Worm (Caenorhabditis elegans) whole organism, early embryonic: ENCODE results near the gene cyn-10.

ENCODE experiments used
- B0310.2 ChIP-seq: sonication (generic microtip); optimal IDR thresholded peaks from 2 replicates; lab custom pipeline; 2016; ENCODE audit warnings: mild to moderate bottlenecking, missing genetic modification characterization, missing compliant biosample characterization
- F13C5.2 ChIP-seq: sonication (generic microtip); optimal IDR thresholded peaks from 2 replicates; lab custom pipeline; 2017; ENCODE audit warnings: mild to moderate bottlenecking, missing genetic modification characterization, inconsistent platforms, missing compliant biosample characterization
- aly-1 ChIP-seq: sonication (generic microtip); optimal IDR thresholded peaks from 2 replicates; lab custom pipeline; 2016; ENCODE audit warnings: missing genetic modification characterization, missing compliant biosample characterization
- ama-1 ChIP-seq: fragments of 150-350 bp; optimal IDR thresholded peaks from 2 replicates; lab custom pipeline; 2014
- ceh-13 ChIP-seq: fragments of 200-800 bp; sonication (Bioruptor generic); optimal IDR thresholded peaks from 2 replicates; lab custom pipeline; 2018; ENCODE audit warnings: mild to moderate bottlenecking, missing genetic modification characterization, missing compliant biosample characterization
- ceh-36 ChIP-seq: sonication (generic microtip); optimal IDR thresholded peaks from 2 replicates; lab custom pipeline; 2016; ENCODE audit warnings: missing genetic modification characterization, inconsistent platforms, missing compliant biosample characterization
- ets-7 ChIP-seq: sonication (generic microtip); optimal IDR thresholded peaks from 2 replicates; lab custom pipeline; 2016; ENCODE audit warnings: missing genotype, missing genetic modification characterization, missing compliant biosample characterization
- flt-1 ChIP-seq: fragments of 200-800 bp; sonication (Bioruptor generic); IDR thresholded peaks from 2 replicates; pipeline ENCODE4 v1.3.6; 2022; ENCODE audit warnings: missing genetic modification characterization, missing compliant biosample characterization
- hmbx-1 ChIP-seq: sonication (generic microtip); optimal IDR thresholded peaks from 2 replicates; lab custom pipeline; 2016; ENCODE audit warnings: mild to moderate bottlenecking, missing genetic modification characterization, missing compliant biosample characterization
- hmg-4 ChIP-seq: fragments of 200-800 bp; sonication (Bioruptor generic); optimal IDR thresholded peaks from 2 replicates; lab custom pipeline; 2018; ENCODE audit warnings: mild to moderate bottlenecking, missing genetic modification characterization, missing compliant biosample characterization
- hnd-1 ChIP-seq: sonication (generic microtip); optimal IDR thresholded peaks from 2 replicates; lab custom pipeline; 2016; ENCODE audit warnings: missing genetic modification characterization, missing compliant biosample characterization
- pes-1 ChIP-seq: fragments of 200-800 bp; sonication (Bioruptor generic); IDR thresholded peaks from 2 replicates; pipeline ENCODE4 v1.3.6; 2022; ENCODE audit warnings: missing genetic modification reagents, missing genetic modification characterization, missing compliant biosample characterization
- scrt-1 ChIP-seq: fragments of 200-800 bp; sonication (Bioruptor generic); IDR thresholded peaks from 2 replicates; pipeline ENCODE4 v1.3.6; 2022; ENCODE audit warnings: missing genetic modification characterization, missing compliant biosample characterization
- sea-1 ChIP-seq: fragments of 200-800 bp; sonication (Bioruptor generic); conservative IDR thresholded peaks from 2 replicates; pipeline ENCODE4 v1.3.6; 2022; ENCODE audit warnings: missing genetic modification characterization, missing compliant biosample characterization
- tbx-11 ChIP-seq: fragments of 200-800 bp; sonication (Bioruptor generic); IDR thresholded peaks from 2 replicates; pipeline ENCODE4 v1.3.6; 2022; ENCODE audit warnings: missing genetic modification characterization, missing compliant biosample characterization
- tbx-37 ChIP-seq: fragments of 200-800 bp; sonication (Bioruptor generic); conservative IDR thresholded peaks from 2 replicates; pipeline ENCODE4 v1.3.6; 2022; ENCODE audit warnings: missing genetic modification reagents, missing genetic modification characterization, missing compliant biosample characterization
- tra-4 ChIP-seq: sonication (generic microtip); optimal IDR thresholded peaks from 2 replicates; lab custom pipeline; 2017; ENCODE audit warnings: missing genetic modification characterization, missing compliant biosample characterization

Gene cyn-10

ce11 chrII:6927034-6927433 is 13.9 kb upstream of the cyn-10 start:
- no peak for TF ChIP-seq ceh-36 (tag; lab: Kevin White, UChicago)
- no peak for TF ChIP-seq ceh-13 (GFP tag; lab: Kevin White, UChicago)
- TF ChIP-seq ama-1 (lab: Kevin White, UChicago), result no peak
- no peak for TF ChIP-seq tbx-11 (GFP tag; lab: Robert Waterston, UW)
- no peak for TF ChIP-seq scrt-1 (GFP tag; lab: Robert Waterston, UW)
- TF ChIP-seq hmbx-1 (tag; lab: Kevin White, UChicago), result no peak
- no peak for TF ChIP-seq sea-1 (GFP tag; lab: Robert Waterston, UW)
- TF ChIP-seq hnd-1 (tag; lab: Kevin White, UChicago), result no peak
- no peak for TF ChIP-seq ets-7 (tag; lab: Kevin White, UChicago)
- no peak for TF ChIP-seq tbx-37
- no peak for TF ChIP-seq flt-1 (GFP tag; lab: Robert Waterston, UW)
- no peak for TF ChIP-seq hmg-4 (GFP tag; lab: Kevin White, UChicago)
- TF ChIP-seq tra-4, result no peak
- TF ChIP-seq F13C5.2 (tag; lab: Kevin White, UChicago), result no peak
- TF ChIP-seq pes-1 (GFP tag; lab: Robert Waterston, UW), result no peak
- TF ChIP-seq aly-1 (tag; lab: Kevin White, UChicago), result no peak
- no peak for TF ChIP-seq B0310.2 (tag; lab: Kevin White, UChicago)

ce11 chrII:6926488-6926887 is 13.3 kb upstream of the cyn-10 start:
- TF ChIP-seq flt-1 (GFP tag; lab: Robert Waterston, UW) (no peak), F13C5.2 (tag; lab: Kevin White, UChicago) (no peak), ama-1 (lab: Kevin White, UChicago) (no peak), hnd-1 (tag; lab: Kevin White, UChicago) (no peak), tbx-11 (GFP tag; lab: Robert Waterston, UW) (no peak), sea-1 (GFP tag; lab: Robert Waterston, UW) (no peak), aly-1 (tag; lab: Kevin White, UChicago) (no peak), tra-4 (no peak), B0310.2 (tag; lab: Kevin White, UChicago) (no peak)

- TF ChIP-seq B0310.2 (tag; lab: Kevin White, UChicago) (no peak), sea-1 (GFP tag; lab: Robert Waterston, UW) (no peak)
Measured at ce11 chrII:6926054-6926453, 12.9 kb upstream of the cyn-10 start.

- no peak for TF ChIP-seq flt-1 (GFP tag; lab: Robert Waterston, UW)
- TF ChIP-seq ceh-13 (GFP tag; lab: Kevin White, UChicago), result no peak
- no peak for TF ChIP-seq hnd-1 (tag; lab: Kevin White, UChicago)
- no peak for TF ChIP-seq scrt-1 (GFP tag; lab: Robert Waterston, UW)
- TF ChIP-seq B0310.2 (tag; lab: Kevin White, UChicago), result no peak
- no peak for TF ChIP-seq pes-1 (GFP tag; lab: Robert Waterston, UW)
- TF ChIP-seq tbx-11 (GFP tag; lab: Robert Waterston, UW), result no peak
- TF ChIP-seq aly-1 (tag; lab: Kevin White, UChicago), result no peak
- no peak for TF ChIP-seq ets-7 (tag; lab: Kevin White, UChicago)
Measured at ce11 chrII:6923792-6924191, 10.6 kb upstream of the cyn-10 start.

- TF ChIP-seq sea-1 (GFP tag; lab: Robert Waterston, UW) (no peak), hmg-4 (GFP tag; lab: Kevin White, UChicago) (no peak), pes-1 (GFP tag; lab: Robert Waterston, UW) (no peak), aly-1 (tag; lab: Kevin White, UChicago) (no peak), tbx-11 (GFP tag; lab: Robert Waterston, UW) (no peak), flt-1 (GFP tag; lab: Robert Waterston, UW) (no peak), hmbx-1 (tag; lab: Kevin White, UChicago) (no peak), F13C5.2 (tag; lab: Kevin White, UChicago) (no peak), ceh-13 (GFP tag; lab: Kevin White, UChicago) (no peak), tbx-37 (no peak), hnd-1 (tag; lab: Kevin White, UChicago) (no peak), scrt-1 (GFP tag; lab: Robert Waterston, UW) (no peak), tra-4 (no peak), B0310.2 (tag; lab: Kevin White, UChicago) (no peak), ets-7 (tag; lab: Kevin White, UChicago) (no peak), ceh-36 (tag; lab: Kevin White, UChicago) (no peak), ama-1 (lab: Kevin White, UChicago) (no peak)
Measured at ce11 chrII:6919363-6919851, 6.2 kb upstream of the cyn-10 start, which contains the start of gene B0252.1. Gene B0252.1, plus strand, starts transcription at chrII:6919680.

- no peak for TF ChIP-seq aly-1 (tag; lab: Kevin White, UChicago)
- no peak for TF ChIP-seq tbx-11 (GFP tag; lab: Robert Waterston, UW)
- TF ChIP-seq B0310.2 (tag; lab: Kevin White, UChicago), result no peak
- TF ChIP-seq ama-1 (lab: Kevin White, UChicago), result no peak
- no peak for TF ChIP-seq hmg-4 (GFP tag; lab: Kevin White, UChicago)
- no peak for TF ChIP-seq hnd-1 (tag; lab: Kevin White, UChicago)
- TF ChIP-seq F13C5.2 (tag; lab: Kevin White, UChicago), result no peak
- no peak for TF ChIP-seq ets-7 (tag; lab: Kevin White, UChicago)
- no peak for TF ChIP-seq hmbx-1 (tag; lab: Kevin White, UChicago)
- TF ChIP-seq scrt-1 (GFP tag; lab: Robert Waterston, UW), result no peak
- TF ChIP-seq tra-4, result no peak
- no peak for TF ChIP-seq ceh-36 (tag; lab: Kevin White, UChicago)
- TF ChIP-seq sea-1 (GFP tag; lab: Robert Waterston, UW), result no peak
- TF ChIP-seq tbx-37, result no peak
- TF ChIP-seq ceh-13 (GFP tag; lab: Kevin White, UChicago), result no peak
- no peak for TF ChIP-seq pes-1 (GFP tag; lab: Robert Waterston, UW)
- TF ChIP-seq flt-1 (GFP tag; lab: Robert Waterston, UW), result no peak
Measured at ce11 chrII:6918862-6919261, 5.7 kb upstream of the cyn-10 start, which contains the start of gene B0252.5. Gene B0252.5, minus strand, starts transcription at chrII:6918878.

DNA sequence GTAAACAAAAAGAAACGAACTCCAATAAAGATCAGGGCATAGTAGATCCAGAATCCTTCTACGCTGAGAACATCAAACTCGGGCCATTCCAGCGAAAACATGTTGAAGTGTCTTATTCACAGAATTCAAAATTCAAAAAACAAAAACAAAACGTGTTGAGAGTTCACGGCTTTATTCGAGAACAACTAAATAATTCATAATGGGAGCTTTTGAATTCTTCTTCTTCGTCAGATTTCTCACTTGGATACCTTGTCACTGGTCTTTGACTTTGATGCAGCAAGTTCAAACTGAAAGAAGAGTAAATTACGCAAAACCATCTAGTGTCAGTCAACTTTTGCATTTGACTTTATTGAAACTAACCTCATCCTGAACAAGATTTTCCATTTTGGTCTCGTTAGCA is 4.5 kb upstream of the cyn-10 start, which contains the start of gene B0252.11:
B0252.11 (minus strand) TSS at position 101 of the 400 bp plus-strand sequence.
- TF ChIP-seq ceh-36 (tag; lab: Kevin White, UChicago) (no peak), flt-1 (GFP tag; lab: Robert Waterston, UW) (no peak)
